Worm (Caenorhabditis elegans) whole organism, L1 larva: ENCODE data around the gene C05G5.5.

ENCODE experiments used
- C04F5.9 ChIP-seq: sonication (generic microtip); optimal IDR thresholded peaks from 2 replicates; lab custom pipeline; 2016; ENCODE audit warnings: missing genetic modification characterization, missing compliant biosample characterization
- C16A3.4 ChIP-seq: fragments of 150-350 bp; optimal IDR thresholded peaks from 2 replicates; lab custom pipeline; 2014; ENCODE audit warnings: missing biosample characterization, missing genetic modification characterization
- aly-2 ChIP-seq: fragments of 150-350 bp; optimal IDR thresholded peaks from 2 replicates; lab custom pipeline; 2014; ENCODE audit warnings: missing biosample characterization, missing genetic modification characterization
- ceh-63 ChIP-seq: fragments of 200-800 bp; sonication (Bioruptor generic); optimal IDR thresholded peaks from 2 replicates; lab custom pipeline; 2018; ENCODE audit warnings: mild to moderate bottlenecking, missing genetic modification characterization, missing compliant biosample characterization
- ceh-8 ChIP-seq: fragments of 200-800 bp; sonication (Bioruptor generic); optimal IDR thresholded peaks from 2 replicates; lab custom pipeline; 2018; ENCODE audit warnings: mild to moderate bottlenecking, missing genetic modification characterization, moderate library complexity, missing compliant biosample characterization
- ceh-82 ChIP-seq, 3 experiments: fragments of 150-350 bp in 1 of 3; sonication (generic microtip) in 2 of 3; optimal IDR thresholded peaks; 2 replicates each; lab custom pipeline; 2014 to 2017; ENCODE audit warnings: missing biosample characterization in 3 of 3, missing genetic modification characterization in 3 of 3
- ceh-88 ChIP-seq: fragments of 200-800 bp; sonication (Bioruptor generic); IDR thresholded peaks from 2 replicates; pipeline ENCODE4 v1.3.6; 2022; ENCODE audit warnings: missing genetic modification characterization, missing compliant biosample characterization
- ceh-90 ChIP-seq: sonication (generic microtip); optimal IDR thresholded peaks from 2 replicates; lab custom pipeline; 2016; ENCODE audit warnings: missing genetic modification characterization, missing compliant biosample characterization
- dpl-1 ChIP-seq, 3 experiments: fragments of 150-350 bp in 2 of 3; sonication (generic microtip) in 1 of 3; optimal IDR thresholded peaks; 2 replicates each; lab custom pipeline; 2014 to 2017; ENCODE audit warnings: missing biosample characterization in 3 of 3, missing genetic modification characterization in 3 of 3, missing genetic modification reagents in 3 of 3
- efl-1 ChIP-seq, 4 experiments: fragments of 150-350 bp; optimal IDR thresholded peaks in 3 of 4; peaks in 1 of 4; 1 replicate in 1 of 4; 2 replicates in 3 of 4; lab custom pipeline; 2014; ENCODE audit warnings: missing biosample characterization in 2 of 4, missing genetic modification characterization in 2 of 4, missing genetic modification reagents in 2 of 4
- egl-13 ChIP-seq: sonication (generic microtip); optimal IDR thresholded peaks from 2 replicates; lab custom pipeline; 2016; ENCODE audit warnings: missing genotype, missing genetic modification reagents, missing genetic modification characterization, missing compliant biosample characterization
- egl-27 ChIP-seq, 2 experiments: fragments of 150-350 bp in 1 of 2; sonication (generic microtip); optimal IDR thresholded peaks; 3 replicates each; lab custom pipeline; 2017 to 2018; ENCODE audit warnings: missing biosample characterization in 2 of 2, missing genetic modification characterization in 2 of 2, missing genetic modification reagents in 2 of 2
- elt-2 ChIP-seq: sonication (generic microtip); optimal IDR thresholded peaks from 2 replicates; lab custom pipeline; 2016; ENCODE audit warnings: missing genetic modification characterization, mild to moderate bottlenecking, inconsistent platforms, missing compliant biosample characterization, missing genetic modification reagents
- elt-3 ChIP-seq, 6 experiments: fragments of 150-350 bp in 1 of 6; sonication (generic microtip); optimal IDR thresholded peaks; 2 replicates each; lab custom pipeline; 2017 to 2018; ENCODE audit warnings: missing biosample characterization in 6 of 6, missing genetic modification characterization in 6 of 6, inconsistent platforms in 1 of 6
- ets-5 ChIP-seq: fragments of 200-800 bp; sonication (Bioruptor generic); IDR thresholded peaks from 2 replicates; pipeline ENCODE4 v1.3.6; 2022; ENCODE audit warnings: missing genetic modification characterization, missing compliant biosample characterization
- fkh-8 ChIP-seq: sonication (generic microtip); optimal IDR thresholded peaks from 2 replicates; lab custom pipeline; 2016; ENCODE audit warnings: mild to moderate bottlenecking, missing genetic modification characterization, missing compliant biosample characterization
- fos-1 ChIP-seq: fragments of 150-350 bp; optimal IDR thresholded peaks from 2 replicates; lab custom pipeline; 2014; ENCODE audit warnings: missing biosample characterization, missing genetic modification characterization
- hlh-17 ChIP-seq: fragments of 200-800 bp; sonication (Bioruptor generic); optimal IDR thresholded peaks from 2 replicates; lab custom pipeline; 2018; ENCODE audit warnings: missing genetic modification characterization, mild to moderate bottlenecking, missing compliant biosample characterization, moderate library complexity, borderline replicate concordance
- hlh-4 ChIP-seq: sonication (generic microtip); optimal IDR thresholded peaks from 2 replicates; lab custom pipeline; 2016; ENCODE audit warnings: mild to moderate bottlenecking, missing genetic modification characterization, missing compliant biosample characterization
- irx-1 ChIP-seq: sonication (generic microtip); optimal IDR thresholded peaks from 2 replicates; lab custom pipeline; 2016; ENCODE audit warnings: missing genetic modification characterization, missing compliant biosample characterization
- lin-13 ChIP-seq: fragments of 150-350 bp; optimal IDR thresholded peaks from 2 replicates; lab custom pipeline; 2014; ENCODE audit warnings: missing biosample characterization, missing genetic modification reagents, missing genetic modification characterization
- lin-14 ChIP-seq: fragments of 200-800 bp; sonication (Bioruptor generic); optimal IDR thresholded peaks from 2 replicates; lab custom pipeline; 2018; ENCODE audit warnings: mild to moderate bottlenecking, missing genetic modification characterization, moderate library complexity, missing compliant biosample characterization
- lin-15B ChIP-seq: fragments of 150-350 bp; sonication (generic microtip); optimal IDR thresholded peaks from 3 replicates; lab custom pipeline; 2014; ENCODE audit warnings: missing biosample characterization, missing genetic modification characterization
- lir-3 ChIP-seq: sonication (generic microtip); optimal IDR thresholded peaks from 2 replicates; lab custom pipeline; 2016; ENCODE audit warnings: mild to moderate bottlenecking, missing genetic modification characterization, moderate library complexity, missing compliant biosample characterization; ENCODE audit not compliant: poor library complexity
- mdl-1 ChIP-seq, 2 experiments: fragments of 150-350 bp; optimal IDR thresholded peaks; 2 replicates each; lab custom pipeline; 2014 to 2017; ENCODE audit warnings: missing biosample characterization in 2 of 2, missing genetic modification characterization in 2 of 2, inconsistent platforms in 1 of 2
- nhr-12 ChIP-seq: sonication (generic microtip); optimal IDR thresholded peaks from 2 replicates; lab custom pipeline; 2017; ENCODE audit warnings: missing biosample characterization, missing genetic modification characterization
- nhr-19 ChIP-seq: fragments of 200-800 bp; sonication (Bioruptor generic); conservative IDR thresholded peaks from 2 replicates; pipeline ENCODE4 v1.3.6; 2022; ENCODE audit warnings: missing genetic modification characterization, missing compliant biosample characterization
- nhr-20 ChIP-seq: sonication (generic microtip); optimal IDR thresholded peaks from 2 replicates; lab custom pipeline; 2016; ENCODE audit warnings: mild to moderate bottlenecking, missing genetic modification characterization, missing compliant biosample characterization
- nhr-28 ChIP-seq: fragments of 150-350 bp; optimal IDR thresholded peaks from 2 replicates; lab custom pipeline; 2014; ENCODE audit warnings: missing biosample characterization, missing genetic modification characterization
- nhr-85 ChIP-seq: sonication (generic microtip); peaks from one replicate; lab custom pipeline; 2016; ENCODE audit warnings: missing genetic modification characterization, inconsistent platforms, missing compliant biosample characterization
- nhr-90 ChIP-seq: sonication (generic microtip); optimal IDR thresholded peaks from 2 replicates; lab custom pipeline; 2016; ENCODE audit warnings: mild to moderate bottlenecking, missing genetic modification characterization, missing compliant biosample characterization; ENCODE audit not compliant: poor library complexity
- snpc-4 ChIP-seq: fragments of 150-350 bp; optimal IDR thresholded peaks from 2 replicates; lab custom pipeline; 2014; ENCODE audit warnings: missing biosample characterization, missing genetic modification characterization
- snu-23 ChIP-seq: sonication (generic microtip); optimal IDR thresholded peaks from 2 replicates; lab custom pipeline; 2016; ENCODE audit warnings: missing genetic modification characterization, missing compliant biosample characterization
- sptf-1 ChIP-seq: fragments of 150-350 bp; optimal IDR thresholded peaks from 2 replicates; lab custom pipeline; 2014; ENCODE audit warnings: missing biosample characterization, missing genetic modification characterization
- sup-37 ChIP-seq: fragments of 200-800 bp; sonication (Bioruptor generic); optimal IDR thresholded peaks from 2 replicates; lab custom pipeline; 2018; ENCODE audit warnings: mild to moderate bottlenecking, missing genetic modification characterization, missing compliant biosample characterization
- tlp-1 ChIP-seq: fragments of 150-350 bp; optimal IDR thresholded peaks from 2 replicates; lab custom pipeline; 2014; ENCODE audit warnings: missing biosample characterization, missing genetic modification characterization
- unc-130 ChIP-seq: fragments of 150-350 bp; optimal IDR thresholded peaks from 2 replicates; lab custom pipeline; 2017; ENCODE audit warnings: missing biosample characterization, missing genetic modification characterization, inconsistent platforms
- unc-30 ChIP-seq: sonication (generic microtip); optimal IDR thresholded peaks from 2 replicates; lab custom pipeline; 2017; ENCODE audit warnings: missing biosample characterization, missing genetic modification characterization
- unc-86 ChIP-seq: sonication (generic microtip); optimal IDR thresholded peaks from 2 replicates; lab custom pipeline; 2016; ENCODE audit warnings: missing genetic modification characterization, missing compliant biosample characterization
- zag-1 ChIP-seq: fragments of 150-350 bp; optimal IDR thresholded peaks from 2 replicates; lab custom pipeline; 2014; ENCODE audit warnings: missing biosample characterization, missing genetic modification characterization
- ztf-11 ChIP-seq, 2 experiments: sonication (generic microtip); optimal IDR thresholded peaks; 2 replicates each; lab custom pipeline; 2016 to 2017; ENCODE audit warnings: missing genetic modification characterization in 2 of 2, missing biosample characterization in 1 of 2, missing compliant biosample characterization in 1 of 2
- ztf-4 ChIP-seq: fragments of 150-350 bp; optimal IDR thresholded peaks from 2 replicates; lab custom pipeline; 2014; ENCODE audit warnings: missing biosample characterization, missing genetic modification characterization

The C05G5.5 gene

ce11 chrX:14759549-14759948 is 1.4 kb downstream of the C05G5.5 start:
- no peak for TF ChIP-seq nhr-19 (GFP tag; lab: Robert Waterston, UW)

- TF ChIP-seq snpc-4 (tag; lab: Kevin White, UChicago) (peak; percentile 14), unc-130 (tag; lab: Kevin White, UChicago) (no peak), nhr-85 (tag; lab: Kevin White, UChicago) (peak; percentile 31), nhr-28 (tag; lab: Kevin White, UChicago) (no peak)
Measured at ce11 chrX:14757641-14758220, 3.2 kb downstream of the C05G5.5 start.

- no peak for TF ChIP-seq efl-1 (optimal IDR thresholded peaks at IDR 0.05; lab: Kevin White, UChicago)
- peak in 1 of 2 experiments; percentile 31 for TF ChIP-seq efl-1 (GFP tag; optimal IDR thresholded peaks at IDR 0.05 in 1 of 2; lab: Kevin White, UChicago)
- TF ChIP-seq C16A3.4 (tag; lab: Kevin White, UChicago): no peak
- no peak for TF ChIP-seq elt-3 (tag; optimal IDR thresholded peaks at IDR 0.05; lab: Kevin White, UChicago)
- TF ChIP-seq mdl-1 (tag; optimal IDR thresholded peaks at IDR 0.05; lab: Kevin White, UChicago): no peak
Measured at ce11 chrX:14756606-14757005, 4.3 kb downstream of the C05G5.5 start.

ce11 chrX:14755847-14756246 is 5.1 kb downstream of the C05G5.5 start:
- TF ChIP-seq ceh-8 (no peak), elt-2 (tag; lab: Kevin White, UChicago) (peak; percentile 8), sup-37 (GFP tag; lab: Kevin White, UChicago) (no peak), sptf-1 (tag; lab: Kevin White, UChicago) (no peak), unc-86 (tag; lab: Kevin White, UChicago) (no peak), aly-2 (tag; lab: Kevin White, UChicago) (no peak)

ce11 chrX:14753514-14754076 is 7.3 kb downstream of the C05G5.5 start, which contains the start of gene sucl-1:
Gene sucl-1 (plus strand): TSS chrX:14754026.
- TF ChIP-seq snu-23 (GFP tag; lab: Kevin White, UChicago) (peak; percentile 90), hlh-17 (GFP tag; lab: Kevin White, UChicago) (no peak), egl-13 (tag; lab: Kevin White, UChicago) (peak; percentile 36), zag-1 (no peak), lin-14 (GFP tag; lab: Kevin White, UChicago) (peak; percentile 98), lir-3 (tag; lab: Kevin White, UChicago) (peak; percentile 73), unc-86 (tag; lab: Kevin White, UChicago) (peak; percentile 46), ceh-90 (tag; lab: Kevin White, UChicago) (no peak), nhr-20 (peak; percentile 85), lin-13 (GFP tag; lab: Kevin White, UChicago) (peak; percentile 43), hlh-4 (no peak), ets-5 (GFP tag; lab: Robert Waterston, UW) (no peak), ceh-82 (tag; optimal IDR thresholded peaks at IDR 0.05; lab: Kevin White, UChicago) (peak; percentile 62 to 94 (median 69)), egl-27 (tag; optimal IDR thresholded peaks at IDR 0.05; lab: Kevin White, UChicago) (peak in 1 of 2 experiments; percentile 55), nhr-12 (tag; lab: Kevin White, UChicago) (no peak), ztf-4 (tag; lab: Kevin White, UChicago) (peak; percentile 19), C04F5.9 (tag; lab: Kevin White, UChicago) (no peak), sptf-1 (tag; lab: Kevin White, UChicago) (no peak), sup-37 (GFP tag; lab: Kevin White, UChicago) (peak; percentile 32), fos-1 (tag; lab: Kevin White, UChicago) (peak; percentile 67), nhr-90 (peak; percentile 51), dpl-1 (GFP tag; optimal IDR thresholded peaks at IDR 0.05; lab: Kevin White, UChicago) (peak; percentile 35 to 54 (median 43)), unc-30 (tag; lab: Kevin White, UChicago) (no peak), ztf-11 (tag; optimal IDR thresholded peaks at IDR 0.05; lab: Kevin White, UChicago) (no peak), lin-15B (tag; lab: Kevin White, UChicago) (peak; percentile 28), ceh-63 (GFP tag; lab: Kevin White, UChicago) (no peak), ceh-88 (peak; percentile 47; the same call in 1 of the 2 replicates), irx-1 (tag; lab: Kevin White, UChicago) (peak; percentile 40), tlp-1 (tag; lab: Kevin White, UChicago) (no peak), fkh-8 (peak; percentile 75)
